Fruit fly (Drosophila melanogaster): Measurements from ENCODE around the gene CG17672.

CG17672 gene

dm6 chr3L:13015195-13015822, 13.5 kb upstream of the CG17672 start, which contains the start of gene MICAL-like (continued):
- TF ChIP-seq Pdp1 (GFP tag; optimal IDR thresholded peaks at IDR 0.05) (peak in 1 of 2 experiments; percentile 4), MESR4 (GFP tag; optimal IDR thresholded peaks at IDR 0.05) (no peak), CG16815 (GFP tag; optimal IDR thresholded peaks at IDR 0.05) (no peak), usp (GFP tag; optimal IDR thresholded peaks at IDR 0.05) (no peak), C15 (GFP tag; IDR thresholded peaks at IDR 0.05) (no peak), CG4820 (GFP tag; optimal IDR thresholded peaks at IDR 0.05) (no peak), CG12391 (tag; optimal IDR thresholded peaks at IDR 0.05) (no peak), CG15073 (GFP tag; optimal IDR thresholded peaks at IDR 0.05) (peak; percentile 2), H2.0 (GFP tag; IDR thresholded peaks at IDR 0.05) (peak; percentile 13; the same call in 1 of the 2 replicates), CG5953 (GFP tag; IDR thresholded peaks at IDR 0.05) (no peak), Bgb (GFP tag; IDR thresholded peaks at IDR 0.05; ENCODE audit: partially characterized antibody) (peak; percentile 82), ERR (GFP tag; optimal IDR thresholded peaks at IDR 0.05) (no peak), ttk (GFP tag; IDR thresholded peaks at IDR 0.05) (no peak), vfl (GFP tag; optimal IDR thresholded peaks at IDR 0.05) (no peak), CG6791 (GFP tag; IDR thresholded peaks at IDR 0.05; ENCODE audit: partially characterized antibody) (peak; percentile 77), CG15601 (tag; optimal IDR thresholded peaks at IDR 0.05) (no peak), CG15696 (tag; optimal IDR thresholded peaks at IDR 0.05) (no peak), CG7928 (GFP tag; optimal IDR thresholded peaks at IDR 0.05) (no peak), Xbp1 (GFP tag; optimal IDR thresholded peaks at IDR 0.05) (peak; percentile 21), odd (GFP tag; optimal IDR thresholded peaks at IDR 0.05) (no peak), CG8388 (GFP tag; optimal IDR thresholded peaks at IDR 0.05) (no peak), ken (GFP tag; IDR thresholded peaks at IDR 0.05) (peak; percentile 60; the same call in 1 of the 3 replicates), tll (GFP tag; optimal IDR thresholded peaks at IDR 0.05) (peak in 1 of 2 experiments; percentile 1), inv (GFP tag; IDR thresholded peaks at IDR 0.05; ENCODE audit: partially characterized antibody) (peak; percentile 90), crp (GFP tag; optimal IDR thresholded peaks at IDR 0.05) (no peak), Myb (GFP tag; optimal IDR thresholded peaks at IDR 0.05) (peak; percentile 14), E2f2 (GFP tag; IDR thresholded peaks at IDR 0.05) (no peak), psq (GFP tag; optimal IDR thresholded peaks at IDR 0.05) (no peak), amos (GFP tag; IDR thresholded peaks at IDR 0.05; ENCODE audit: partially characterized antibody) (peak; percentile 73), aop (GFP tag; IDR thresholded peaks at IDR 0.05) (no peak), unc-4 (GFP tag; IDR thresholded peaks at IDR 0.05; ENCODE audit: partially characterized antibody) (peak; percentile 84), org-1 (GFP tag; optimal IDR thresholded peaks at IDR 0.05) (no peak), bsh (GFP tag; optimal IDR thresholded peaks at IDR 0.05) (peak in 1 of 2 experiments; percentile 28), dimm (GFP tag; IDR thresholded peaks at IDR 0.05) (no peak), Sry-β (GFP tag; optimal IDR thresholded peaks at IDR 0.05) (no peak), klu (GFP tag; IDR thresholded peaks at IDR 0.05) (no peak), az2 (GFP tag; optimal IDR thresholded peaks at IDR 0.05) (no peak), CG9797 (GFP tag; optimal IDR thresholded peaks at IDR 0.05) (no peak), pb (GFP tag; optimal IDR thresholded peaks at IDR 0.05) (no peak), tna (GFP tag; IDR thresholded peaks at IDR 0.05; ENCODE audit: partially characterized antibody) (peak; percentile 72; the same call in 1 of the 2 replicates), CG1024 (GFP tag; IDR thresholded peaks at IDR 0.05) (0 out of 2 replicates have a peak, but pooled peaks have one; percentile 10), B-H2 (GFP tag; optimal IDR thresholded peaks at IDR 0.05) (no peak), Spps (tag; optimal IDR thresholded peaks at IDR 0.05) (no peak), ci (GFP tag; IDR thresholded peaks at IDR 0.05) (peak; percentile 56; the same call in 1 of the 3 replicates), BEAF-32 (GFP tag; optimal IDR thresholded peaks at IDR 0.05) (peak; percentile 75), MBD-R2 (GFP tag; IDR thresholded peaks at IDR 0.05) (peak; percentile 65), so (GFP tag; IDR thresholded peaks at IDR 0.05) (no peak), Lim3 (GFP tag; IDR thresholded peaks at IDR 0.05) (no peak), CG3281 (GFP tag; optimal IDR thresholded peaks at IDR 0.05) (no peak)

Measured in whole organism, embryonic.